Fruit fly (Drosophila melanogaster) whole organism, wandering third instar larva: ENCODE results near the gene CG42354.

Experiments
- Hnf4 ChIP-seq: fragments of 200-800 bp; sonication (Bioruptor generic); optimal IDR thresholded peaks from 2 replicates; lab custom pipeline; 2016; ENCODE audit warnings: missing biosample characterization, mild to moderate bottlenecking, missing genetic modification characterization
- Hr78 ChIP-seq: fragments of >200 bp; optimal IDR thresholded peaks from 2 replicates; lab custom pipeline; 2017; ENCODE audit warnings: missing biosample characterization, missing genetic modification characterization
- OdsH ChIP-seq: fragments of 200-800 bp; sonication (Bioruptor generic); optimal IDR thresholded peaks from 2 replicates; lab custom pipeline; 2016; ENCODE audit warnings: missing biosample characterization, mild to moderate bottlenecking, missing genetic modification characterization
- dl ChIP-seq, 2 experiments: fragments of 175-275, 200-275 bp in 1 of 2; fragments of 200-275 bp in 1 of 2; sonication (Bioruptor generic); optimal IDR thresholded peaks; lab custom pipeline; 2018; ENCODE audit warnings: mild to moderate bottlenecking in 2 of 2, missing biosample characterization in 2 of 2, missing genetic modification characterization in 2 of 2, moderate library complexity in 2 of 2; ENCODE audit not compliant: partially characterized antibody in 2 of 2, insufficient read depth in 1 of 2
- pan ChIP-seq: fragments of >200 bp; optimal IDR thresholded peaks from 2 replicates; lab custom pipeline; 2017
- usp ChIP-seq: fragments of >200 bp; optimal IDR thresholded peaks from 2 replicates; lab custom pipeline; 2017; ENCODE audit warnings: missing biosample characterization, missing genetic modification characterization

DNA sequence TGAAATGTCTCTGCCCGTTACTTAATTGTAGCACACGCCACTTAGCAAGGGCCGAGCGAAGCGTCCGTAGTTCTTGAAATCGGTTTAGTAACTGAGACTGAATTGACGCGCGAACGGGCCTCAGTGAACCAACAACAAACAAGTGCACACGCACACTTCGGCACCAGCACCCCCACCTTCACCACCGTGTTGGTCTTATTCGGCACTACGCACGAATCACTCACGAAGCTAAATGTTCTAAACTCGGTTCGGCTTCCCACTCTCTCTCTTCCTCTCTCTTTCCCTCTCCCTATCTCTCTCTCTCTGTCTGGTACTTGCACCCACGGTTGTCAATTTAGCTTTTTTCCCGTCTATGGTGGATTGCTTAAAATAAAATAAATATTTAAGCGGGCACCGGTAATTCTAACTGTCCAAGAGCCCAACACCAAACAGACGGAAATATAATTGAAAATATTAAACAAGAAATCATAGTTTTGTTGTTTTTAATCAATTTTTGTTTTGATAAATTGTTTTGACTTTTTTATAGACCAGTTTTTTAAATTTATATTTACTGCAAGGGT is 13.2 kb downstream of the CG42354 start, which contains the start of gene Tob:
- no peak for TF ChIP-seq OdsH
- no peak for TF ChIP-seq Hr78 (GFP tag; lab: Kevin White, UChicago)
- no peak for TF ChIP-seq pan
- peak in 1 of 2 experiments; percentile 27 for TF ChIP-seq dl (GFP tag; optimal IDR thresholded peaks at IDR 0.05; lab: Kevin White, UChicago; ENCODE audit: insufficient read depth in 1 of 2, partially characterized antibody in 2 of 2)
- peak; percentile 10 for TF ChIP-seq Hnf4 (GFP tag; lab: Kevin White, UChicago)
- TF ChIP-seq usp (GFP tag; lab: Kevin White, UChicago) = no peak
